Worm (Caenorhabditis elegans) whole organism, early embryonic: ENCODE results near the gene srsx-9.

ENCODE experiments used
- F13C5.2 ChIP-seq: sonication (generic microtip); optimal IDR thresholded peaks from 2 replicates; lab custom pipeline; 2017; ENCODE audit warnings: mild to moderate bottlenecking, missing genetic modification characterization, inconsistent platforms, missing compliant biosample characterization
- ama-1 ChIP-seq: fragments of 150-350 bp; optimal IDR thresholded peaks from 2 replicates; lab custom pipeline; 2014
- ceh-13 ChIP-seq: fragments of 200-800 bp; sonication (Bioruptor generic); optimal IDR thresholded peaks from 2 replicates; lab custom pipeline; 2018; ENCODE audit warnings: mild to moderate bottlenecking, missing genetic modification characterization, missing compliant biosample characterization
- ceh-36 ChIP-seq: sonication (generic microtip); optimal IDR thresholded peaks from 2 replicates; lab custom pipeline; 2016; ENCODE audit warnings: missing genetic modification characterization, inconsistent platforms, missing compliant biosample characterization
- flt-1 ChIP-seq: fragments of 200-800 bp; sonication (Bioruptor generic); IDR thresholded peaks from 2 replicates; pipeline ENCODE4 v1.3.6; 2022; ENCODE audit warnings: missing genetic modification characterization, missing compliant biosample characterization
- hmg-4 ChIP-seq: fragments of 200-800 bp; sonication (Bioruptor generic); optimal IDR thresholded peaks from 2 replicates; lab custom pipeline; 2018; ENCODE audit warnings: mild to moderate bottlenecking, missing genetic modification characterization, missing compliant biosample characterization
- hnd-1 ChIP-seq: sonication (generic microtip); optimal IDR thresholded peaks from 2 replicates; lab custom pipeline; 2016; ENCODE audit warnings: missing genetic modification characterization, missing compliant biosample characterization
- pes-1 ChIP-seq: fragments of 200-800 bp; sonication (Bioruptor generic); IDR thresholded peaks from 2 replicates; pipeline ENCODE4 v1.3.6; 2022; ENCODE audit warnings: missing genetic modification reagents, missing genetic modification characterization, missing compliant biosample characterization
- scrt-1 ChIP-seq: fragments of 200-800 bp; sonication (Bioruptor generic); IDR thresholded peaks from 2 replicates; pipeline ENCODE4 v1.3.6; 2022; ENCODE audit warnings: missing genetic modification characterization, missing compliant biosample characterization
- tbx-11 ChIP-seq: fragments of 200-800 bp; sonication (Bioruptor generic); IDR thresholded peaks from 2 replicates; pipeline ENCODE4 v1.3.6; 2022; ENCODE audit warnings: missing genetic modification characterization, missing compliant biosample characterization
- tbx-37 ChIP-seq: fragments of 200-800 bp; sonication (Bioruptor generic); conservative IDR thresholded peaks from 2 replicates; pipeline ENCODE4 v1.3.6; 2022; ENCODE audit warnings: missing genetic modification reagents, missing genetic modification characterization, missing compliant biosample characterization
- tra-4 ChIP-seq: sonication (generic microtip); optimal IDR thresholded peaks from 2 replicates; lab custom pipeline; 2017; ENCODE audit warnings: missing genetic modification characterization, missing compliant biosample characterization

- no peak for TF ChIP-seq ama-1
- no peak for TF ChIP-seq ceh-36 (tag; lab: Kevin White, UChicago)
- no peak for TF ChIP-seq pes-1
- no peak for TF ChIP-seq hnd-1 (tag; lab: Kevin White, UChicago)
- TF ChIP-seq flt-1 (GFP tag; lab: Robert Waterston, UW), result no peak
- TF ChIP-seq scrt-1 (GFP tag; lab: Robert Waterston, UW), result no peak
- TF ChIP-seq tra-4 (tag; lab: Kevin White, UChicago), result no peak
- no peak for TF ChIP-seq hmg-4 (GFP tag; lab: Kevin White, UChicago)
- no peak for TF ChIP-seq tbx-37
- TF ChIP-seq ceh-13 (GFP tag; lab: Kevin White, UChicago), result no peak
- no peak for TF ChIP-seq F13C5.2
- TF ChIP-seq tbx-11 (GFP tag; lab: Robert Waterston, UW), result no peak
These were observed 27.6 kb upstream of the srsx-9 start, which contains the start of gene ugt-7 for ce11 chrV:5000406-5000805.
